Worm (Caenorhabditis elegans) whole organism, mixed stage, embryonic: ENCODE results near the gene let-268.

Experiments used
- blmp-1 ChIP-seq: fragments of 150-350 bp; optimal IDR thresholded peaks from 2 replicates; lab custom pipeline; 2014; ENCODE audit warnings: missing biosample characterization, missing genetic modification characterization
- ceh-39 ChIP-seq: fragments of 150-350 bp; optimal IDR thresholded peaks from 2 replicates; lab custom pipeline; 2014; ENCODE audit warnings: missing biosample characterization, missing genetic modification characterization
- elt-1 ChIP-seq: sonication (generic microtip); optimal IDR thresholded peaks from 2 replicates; lab custom pipeline; 2017; ENCODE audit warnings: missing genetic modification characterization, mild to moderate bottlenecking, missing compliant biosample characterization, antibody characterized with exemption, moderate library complexity, borderline replicate concordance; ENCODE audit not compliant: insufficient read depth
- flh-1 ChIP-seq: fragments of 200-800 bp; sonication (Bioruptor generic); optimal IDR thresholded peaks from 2 replicates; lab custom pipeline; 2018; ENCODE audit warnings: mild to moderate bottlenecking, missing genetic modification characterization, moderate library complexity, missing compliant biosample characterization
- lin-13 ChIP-seq: fragments of 150-350 bp; optimal IDR thresholded peaks from 2 replicates; lab custom pipeline; 2014; ENCODE audit warnings: missing biosample characterization, missing genetic modification characterization
- nhr-237 ChIP-seq: fragments of 150-350 bp; optimal IDR thresholded peaks from 2 replicates; lab custom pipeline; 2014; ENCODE audit warnings: missing biosample characterization, missing genetic modification characterization
- nhr-76 ChIP-seq: sonication (generic microtip); optimal IDR thresholded peaks from 2 replicates; lab custom pipeline; 2017; ENCODE audit warnings: missing biosample characterization, missing genetic modification characterization
- pha-4 ChIP-seq: fragments of 150-350 bp; optimal IDR thresholded peaks from 2 replicates; lab custom pipeline; 2018; ENCODE audit warnings: missing biosample characterization, missing genetic modification reagents, missing genetic modification characterization
- sem-2 ChIP-seq: fragments of 200-800 bp; sonication (Bioruptor generic); optimal IDR thresholded peaks from 2 replicates; lab custom pipeline; 2018; ENCODE audit warnings: mild to moderate bottlenecking, missing genetic modification characterization, missing compliant biosample characterization
- snpc-4 ChIP-seq: fragments of 150-350 bp; optimal IDR thresholded peaks from 2 replicates; lab custom pipeline; 2014; ENCODE audit warnings: missing biosample characterization, missing genetic modification characterization
- unc-120 ChIP-seq: sonication (generic microtip); optimal IDR thresholded peaks from 2 replicates; lab custom pipeline; 2017; ENCODE audit warnings: missing genetic modification characterization, missing compliant biosample characterization; ENCODE audit not compliant: poor library complexity, severe bottlenecking
- unc-39 ChIP-seq: fragments of 150-350 bp; optimal IDR thresholded peaks from 2 replicates; lab custom pipeline; 2014; ENCODE audit warnings: missing biosample characterization, missing genetic modification characterization
- unc-62 ChIP-seq: fragments of 150-350 bp; optimal IDR thresholded peaks from 2 replicates; lab custom pipeline; 2014; ENCODE audit warnings: missing biosample characterization, missing genetic modification reagents, missing genetic modification characterization

- TF ChIP-seq unc-62 (GFP tag; lab: Kevin White, UChicago) (no peak), nhr-237 (no peak), nhr-76 (tag; lab: Kevin White, UChicago) (no peak), sem-2 (GFP tag; lab: Kevin White, UChicago) (no peak), elt-1 (no peak), lin-13 (no peak), pha-4 (tag; lab: Kevin White, UChicago) (no peak), flh-1 (GFP tag; lab: Kevin White, UChicago) (no peak), unc-39 (tag; lab: Kevin White, UChicago) (no peak), ceh-39 (tag; lab: Kevin White, UChicago) (no peak), unc-120 (tag; lab: Kevin White, UChicago) (no peak), snpc-4 (no peak), blmp-1 (tag; lab: Kevin White, UChicago) (no peak)
Measured at ce11 chrII:10019669-10020068, 20.1 kb downstream of the let-268 start.
